Fruit fly (Drosophila melanogaster) whole organism, embryonic: ENCODE measurements around the gene CG6652.

Experiments
- BEAF-32 ChIP-seq: fragments of 200-800 bp; sonication (Bioruptor generic); optimal IDR thresholded peaks from 3 replicates; lab custom pipeline; 2017; ENCODE audit warnings: missing biosample characterization, missing genetic modification characterization, mild to moderate bottlenecking, moderate library complexity, missing genetic modification reagents
- Bdp1 ChIP-seq: fragments of 200-800 bp; sonication (Bioruptor generic); optimal IDR thresholded peaks from 3 replicates; lab custom pipeline; 2016; ENCODE audit warnings: missing biosample characterization, missing genetic modification characterization
- CG12104 ChIP-seq: fragments of 200-800 bp; sonication (Bioruptor generic); optimal IDR thresholded peaks from 3 replicates; lab custom pipeline; 2016; ENCODE audit warnings: missing biosample characterization, missing genetic modification characterization
- CG13894 ChIP-seq: fragments of 200-800 bp; sonication (Bioruptor generic); optimal IDR thresholded peaks from 3 replicates; lab custom pipeline; 2018; ENCODE audit warnings: missing biosample characterization, mild to moderate bottlenecking, missing genetic modification characterization, moderate library complexity
- CG14860 ChIP-seq: fragments of 200-800 bp; sonication (Bioruptor generic); IDR thresholded peaks from 3 replicates; pipeline ENCODE4 v1.3.6; 2022; ENCODE audit warnings: missing biosample characterization, missing genetic modification characterization; ENCODE audit not compliant: partially characterized antibody
- CG15073 ChIP-seq: fragments of 200-800 bp; sonication (Bioruptor generic); optimal IDR thresholded peaks from 2 replicates; lab custom pipeline; 2016; ENCODE audit warnings: missing biosample characterization, missing genetic modification characterization
- CG17802 ChIP-seq: fragments of 200-800 bp; sonication (Bioruptor generic); optimal IDR thresholded peaks from 2 replicates; lab custom pipeline; 2018; ENCODE audit warnings: missing biosample characterization, mild to moderate bottlenecking, missing genetic modification characterization, moderate library complexity
- CG17829 ChIP-seq: fragments of 200-800 bp; optimal IDR thresholded peaks from 2 replicates; lab custom pipeline; 2019; ENCODE audit warnings: missing biosample characterization, mild to moderate bottlenecking, missing genetic modification characterization, moderate library complexity
- CG18619 ChIP-seq: fragments of 200-800 bp; sonication (Bioruptor generic); optimal IDR thresholded peaks from 3 replicates; lab custom pipeline; 2017; ENCODE audit warnings: missing biosample characterization, mild to moderate bottlenecking, missing genetic modification characterization
- CG2129 ChIP-seq: fragments of 200-800 bp; sonication (Bioruptor generic); IDR thresholded peaks from 2 replicates; pipeline ENCODE4 v1.3.6; 2022; ENCODE audit warnings: missing biosample characterization, missing genetic modification characterization; ENCODE audit not compliant: partially characterized antibody
- CG30431 ChIP-seq: fragments of 200-800 bp; sonication (Bioruptor generic); optimal IDR thresholded peaks from 2 replicates; lab custom pipeline; 2017; ENCODE audit warnings: missing biosample characterization, missing genetic modification characterization
- CG42726 ChIP-seq: fragments of 200-800 bp; sonication (Bioruptor generic); IDR thresholded peaks from 2 replicates; pipeline ENCODE4 v1.3.6; 2022; ENCODE audit warnings: missing biosample characterization, missing genetic modification characterization; ENCODE audit not compliant: partially characterized antibody
- CG4707 ChIP-seq: fragments of 200-800 bp; sonication (Bioruptor generic); optimal IDR thresholded peaks from 2 replicates; lab custom pipeline; 2018; ENCODE audit warnings: missing biosample characterization, mild to moderate bottlenecking, missing genetic modification characterization, moderate library complexity
- CG9817 ChIP-seq: fragments of 200-800 bp; sonication (Bioruptor generic); optimal IDR thresholded peaks from 2 replicates; lab custom pipeline; 2018; ENCODE audit warnings: missing biosample characterization, mild to moderate bottlenecking, missing genetic modification characterization, moderate library complexity
- Dip2 ChIP-seq: fragments of 200-800 bp; sonication (Bioruptor generic); IDR thresholded peaks from 2 replicates; pipeline ENCODE4 v1.3.6; 2022; ENCODE audit warnings: missing biosample characterization, missing genetic modification characterization
- Dll ChIP-seq: fragments of 200-800 bp; sonication (Bioruptor generic); IDR thresholded peaks from 4 replicates; pipeline ENCODE4 v1.3.6; 2022; ENCODE audit warnings: missing biosample characterization, missing genetic modification characterization; ENCODE audit not compliant: partially characterized antibody
- Dref ChIP-seq: fragments of 200-800 bp; sonication (Bioruptor generic); IDR thresholded peaks from 2 replicates; pipeline ENCODE4 v1.3.6; 2022; ENCODE audit warnings: missing biosample characterization, missing genetic modification characterization
- H15 ChIP-seq: fragments of 200-800 bp; sonication (Bioruptor generic); IDR thresholded peaks from 3 replicates; pipeline ENCODE4 v1.3.6; 2022; ENCODE audit warnings: missing biosample characterization, missing genetic modification characterization
- Hmr ChIP-seq: fragments of 200-800 bp; sonication (Bioruptor generic); optimal IDR thresholded peaks from 3 replicates; lab custom pipeline; 2017; ENCODE audit warnings: mild to moderate bottlenecking, missing biosample characterization, missing genetic modification reagents, missing genetic modification characterization
- Meics ChIP-seq: fragments of 200-800 bp; sonication (Bioruptor generic); optimal IDR thresholded peaks from 2 replicates; lab custom pipeline; 2017; ENCODE audit warnings: missing biosample characterization, mild to moderate bottlenecking, missing genetic modification characterization
- Scr ChIP-seq: fragments of 200-800 bp; sonication (Bioruptor generic); IDR thresholded peaks from 2 replicates; pipeline ENCODE4 v1.3.6; 2022; ENCODE audit warnings: missing biosample characterization, missing genetic modification characterization; ENCODE audit not compliant: partially characterized antibody
- Spps ChIP-seq: fragments of 200-800 bp; sonication (Bioruptor generic); optimal IDR thresholded peaks from 2 replicates; lab custom pipeline; 2018; ENCODE audit warnings: missing biosample characterization, mild to moderate bottlenecking, missing genetic modification characterization
- Sry-δ ChIP-seq: fragments of 200-800 bp; sonication (Bioruptor generic); optimal IDR thresholded peaks from 2 replicates; lab custom pipeline; 2016; ENCODE audit warnings: missing biosample characterization, missing genetic modification characterization
- ac ChIP-seq: fragments of 200-800 bp; sonication (Bioruptor generic); optimal IDR thresholded peaks from 3 replicates; lab custom pipeline; 2017; ENCODE audit warnings: missing biosample characterization, mild to moderate bottlenecking, missing genetic modification characterization
- amos ChIP-seq: fragments of 200-800 bp; sonication (Bioruptor generic); IDR thresholded peaks from 2 replicates; pipeline ENCODE4 v1.3.6; 2022; ENCODE audit warnings: missing biosample characterization, missing genetic modification characterization; ENCODE audit not compliant: partially characterized antibody
- ato ChIP-seq: fragments of 200-800 bp; sonication (Bioruptor generic); IDR thresholded peaks from 2 replicates; pipeline ENCODE4 v1.3.6; 2022; ENCODE audit warnings: missing biosample characterization, missing genetic modification characterization; ENCODE audit not compliant: partially characterized antibody
- cg ChIP-seq: fragments of 200-800 bp; sonication (Bioruptor generic); optimal IDR thresholded peaks from 3 replicates; lab custom pipeline; 2019; ENCODE audit warnings: missing biosample characterization, mild to moderate bottlenecking, missing genetic modification characterization, moderate library complexity
- crp ChIP-seq, 2 experiments: fragments of 200-800 bp; sonication (Bioruptor generic); optimal IDR thresholded peaks; 2 replicates in 1 of 2; 3 replicates in 1 of 2; lab custom pipeline; 2017; ENCODE audit warnings: missing biosample characterization in 2 of 2, missing genetic modification characterization in 2 of 2, mild to moderate bottlenecking in 1 of 2, moderate library complexity in 1 of 2
- fd3F ChIP-seq: fragments of 200-800 bp; sonication (Bioruptor generic); optimal IDR thresholded peaks from 2 replicates; lab custom pipeline; 2018; ENCODE audit warnings: missing biosample characterization, mild to moderate bottlenecking, missing genetic modification characterization, moderate library complexity
- fd64A ChIP-seq: fragments of 200-800 bp; sonication (Bioruptor generic); optimal IDR thresholded peaks from 3 replicates; lab custom pipeline; 2018; ENCODE audit warnings: missing biosample characterization, mild to moderate bottlenecking, missing genetic modification characterization
- fu2 ChIP-seq: fragments of 200-800 bp; sonication (Bioruptor generic); optimal IDR thresholded peaks from 2 replicates; lab custom pipeline; 2016; ENCODE audit warnings: missing biosample characterization, missing genetic modification characterization
- gfzf ChIP-seq: fragments of 200-800 bp; sonication (Bioruptor generic); optimal IDR thresholded peaks from 2 replicates; lab custom pipeline; 2016; ENCODE audit warnings: missing biosample characterization, mild to moderate bottlenecking, missing genetic modification characterization, moderate library complexity
- gsb ChIP-seq: fragments of 200-800 bp; sonication (Bioruptor generic); IDR thresholded peaks from 2 replicates; pipeline ENCODE4 v1.3.6; 2022; ENCODE audit warnings: missing biosample characterization, missing genetic modification characterization
- gt ChIP-seq: fragments of 200-800 bp; sonication (Bioruptor generic); IDR thresholded peaks from 2 replicates; pipeline ENCODE4 v1.3.6; 2022; ENCODE audit warnings: missing biosample characterization, missing genetic modification characterization
- her ChIP-seq: fragments of 200-800 bp; sonication (Bioruptor generic); optimal IDR thresholded peaks from 2 replicates; lab custom pipeline; 2016; ENCODE audit warnings: missing biosample characterization, missing genetic modification characterization
- insv ChIP-seq, 2 experiments: fragments of 200-800 bp; sonication (Bioruptor generic); optimal IDR thresholded peaks; 3 replicates each; lab custom pipeline; 2016 to 2018; ENCODE audit warnings: missing biosample characterization in 2 of 2, missing genetic modification characterization in 2 of 2
- lola ChIP-seq, 3 experiments: fragments of >200 bp in 2 of 3; fragments of 200-800 bp in 1 of 3; sonication (Bioruptor generic) in 1 of 3; optimal IDR thresholded peaks; 2 replicates each; lab custom pipeline; 2017 to 2019; ENCODE audit warnings: missing biosample characterization in 3 of 3, missing genetic modification characterization in 3 of 3, mild to moderate bottlenecking in 1 of 3, moderate library complexity in 1 of 3
- nerfin-1 ChIP-seq: fragments of 200-800 bp; sonication (Bioruptor generic); optimal IDR thresholded peaks from 3 replicates; lab custom pipeline; 2019; ENCODE audit warnings: missing biosample characterization, mild to moderate bottlenecking, missing genetic modification characterization, moderate library complexity
- nmo ChIP-seq: fragments of 200-800 bp; sonication (Bioruptor generic); optimal IDR thresholded peaks from 2 replicates; lab custom pipeline; 2018; ENCODE audit warnings: missing biosample characterization, mild to moderate bottlenecking, missing genetic modification characterization, moderate library complexity
- pan ChIP-seq, 4 experiments: fragments of >200 bp in 3 of 4; fragments of 200-800 bp in 1 of 4; sonication (Bioruptor generic) in 1 of 4; optimal IDR thresholded peaks in 3 of 4; IDR thresholded peaks in 1 of 4; 2 replicates each; pipeline versions ENCODE4 v1.3.6 to Lab custom; 2017 to 2022; ENCODE audit warnings: missing biosample characterization in 2 of 4, missing genetic modification characterization in 2 of 4, mixed read lengths in 1 of 4
- pho ChIP-seq: fragments of 200-800 bp; sonication (Bioruptor generic); optimal IDR thresholded peaks from 2 replicates; lab custom pipeline; 2016; ENCODE audit warnings: missing biosample characterization, missing genetic modification characterization
- psq ChIP-seq: fragments of 200-800 bp; sonication (Bioruptor generic); optimal IDR thresholded peaks from 2 replicates; lab custom pipeline; 2017; ENCODE audit warnings: missing biosample characterization, missing genetic modification characterization
- ro ChIP-seq: fragments of 200-800 bp; sonication (Bioruptor generic); IDR thresholded peaks from 2 replicates; pipeline ENCODE4 v1.3.6; 2022; ENCODE audit warnings: missing biosample characterization, missing genetic modification characterization
- row ChIP-seq: fragments of 200-800 bp; sonication (Bioruptor generic); IDR thresholded peaks from 3 replicates; pipeline ENCODE4 v1.3.6; 2022; ENCODE audit warnings: missing biosample characterization, missing genetic modification characterization
- sim ChIP-seq: fragments of 200-800 bp; sonication (Bioruptor generic); IDR thresholded peaks from 2 replicates; pipeline ENCODE4 v1.3.6; 2022; ENCODE audit warnings: missing biosample characterization, missing genetic modification characterization
- sna ChIP-seq: fragments of 200-800 bp; sonication (Bioruptor generic); IDR thresholded peaks from 2 replicates; pipeline ENCODE4 v1.3.6; 2022; ENCODE audit warnings: missing biosample characterization, missing genetic modification characterization; ENCODE audit not compliant: partially characterized antibody
- sob ChIP-seq: fragments of 200-800 bp; sonication (Bioruptor generic); IDR thresholded peaks from 2 replicates; pipeline ENCODE4 v1.3.6; 2022; ENCODE audit warnings: missing biosample characterization, missing genetic modification characterization
- zf30C ChIP-seq: fragments of 200-800 bp; sonication (Bioruptor generic); optimal IDR thresholded peaks from 3 replicates; lab custom pipeline; 2018; ENCODE audit warnings: missing biosample characterization, mild to moderate bottlenecking, missing genetic modification characterization

CG6652 gene

DNA sequence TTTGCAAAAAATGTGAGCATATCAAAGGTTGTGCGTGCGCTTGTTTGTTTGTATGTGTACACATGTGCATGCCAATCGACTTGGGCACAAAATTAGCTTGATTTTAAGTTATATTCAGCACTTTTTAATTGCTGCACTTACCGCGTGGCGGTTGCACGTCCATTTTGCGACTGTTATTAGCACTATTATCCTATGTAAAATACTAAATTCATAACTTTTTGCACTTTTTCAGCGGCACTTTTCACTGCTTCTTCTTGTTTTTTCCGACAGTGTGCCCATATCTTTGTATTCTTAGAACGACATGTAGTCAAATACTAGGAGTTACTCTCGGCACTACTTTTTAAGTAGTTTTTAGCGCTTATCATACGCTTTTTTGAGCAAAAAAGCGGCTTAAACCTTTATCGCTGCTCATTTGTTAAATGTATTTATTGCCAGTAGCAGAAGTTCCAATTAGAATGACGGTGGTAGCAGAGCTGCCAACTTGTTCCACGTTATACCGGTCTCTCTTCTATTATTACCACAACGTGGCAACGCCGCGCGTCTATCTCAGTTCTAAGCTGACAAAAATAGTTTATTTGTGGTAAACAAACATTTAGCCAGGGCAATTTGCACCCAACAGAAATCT lies 19.8 kb upstream of the CG6652 start, which contains the start of the genes scaf6 and Papst2 (continued):
- peak; percentile 53 for TF ChIP-seq BEAF-32 (GFP tag; lab: Kevin White, UChicago)
- peak; percentile 39 for TF ChIP-seq Dref (GFP tag; lab: Robert Waterston, UW)
- no peak for TF ChIP-seq ro (GFP tag; lab: Robert Waterston, UW)
- TF ChIP-seq Meics (GFP tag; lab: Kevin White, UChicago) = no peak
- no peak for TF ChIP-seq CG15073
- TF ChIP-seq sna (GFP tag; lab: Robert Waterston, UW) = no peak
- TF ChIP-seq nerfin-1 (tag; lab: Kevin White, UChicago) = no peak
- peak; percentile 94 to 97 for TF ChIP-seq insv (GFP tag; optimal IDR thresholded peaks at IDR 0.05; lab: Kevin White, UChicago)
- no peak for TF ChIP-seq fd3F (GFP tag; lab: Kevin White, UChicago)
- TF ChIP-seq ato = no peak
- TF ChIP-seq Hmr = no peak
- TF ChIP-seq gt (GFP tag; lab: Robert Waterston, UW) = no peak
- no peak for TF ChIP-seq sob (GFP tag; lab: Robert Waterston, UW)
- peak; percentile 66 for TF ChIP-seq cg (GFP tag; lab: Kevin White, UChicago)
- peak; percentile 10 for TF ChIP-seq CG12104
- TF ChIP-seq zf30C = no peak
- TF ChIP-seq CG9817 (tag; lab: Kevin White, UChicago) = no peak
- TF ChIP-seq lola (GFP tag; optimal IDR thresholded peaks at IDR 0.05; lab: Kevin White, UChicago) = peak in 1 of 3 experiments; percentile 8
- peak; percentile 41 for TF ChIP-seq CG17829 (tag; lab: Kevin White, UChicago)
- TF ChIP-seq Scr (GFP tag; lab: Robert Waterston, UW) = peak; percentile 58
- TF ChIP-seq nmo (GFP tag; lab: Kevin White, UChicago) = peak; percentile 65
- no peak for TF ChIP-seq CG42726 (GFP tag; lab: Robert Waterston, UW)
- TF ChIP-seq her (GFP tag; lab: Kevin White, UChicago) = peak; percentile 32
- TF ChIP-seq Bdp1 (GFP tag; lab: Kevin White, UChicago) = no peak
- no peak for TF ChIP-seq CG18619 (GFP tag; lab: Kevin White, UChicago)
- no peak for TF ChIP-seq H15 (GFP tag; lab: Robert Waterston, UW)
- no peak for TF ChIP-seq CG30431 (GFP tag; lab: Kevin White, UChicago)
- no peak for TF ChIP-seq Spps (tag; lab: Kevin White, UChicago)
- TF ChIP-seq CG17802 = no peak
- peak; percentile 88 for TF ChIP-seq gfzf (GFP tag; lab: Kevin White, UChicago)
- peak in 1 of 2 experiments; percentile 5 for TF ChIP-seq crp (GFP tag; optimal IDR thresholded peaks at IDR 0.05; lab: Kevin White, UChicago)
- no peak for TF ChIP-seq CG4707 (GFP tag; lab: Kevin White, UChicago)
- no peak for TF ChIP-seq psq (GFP tag; lab: Kevin White, UChicago)
- TF ChIP-seq CG13894 = no peak
- TF ChIP-seq Dll = peak; percentile 53; the same call in 2 of the 4 replicates
- no peak for TF ChIP-seq pan (optimal IDR thresholded peaks at IDR 0.05; lab: Kevin White, UChicago)
- TF ChIP-seq pan (GFP tag; optimal IDR thresholded peaks at IDR 0.05 in 1 of 2, IDR thresholded peaks at IDR 0.05 in 1 of 2) = no peak
- peak; percentile 87 for TF ChIP-seq Sry-δ (GFP tag; lab: Kevin White, UChicago)
- TF ChIP-seq row (GFP tag; lab: Robert Waterston, UW) = peak; percentile 41
- no peak for TF ChIP-seq amos (GFP tag; lab: Robert Waterston, UW)
- TF ChIP-seq CG2129 (GFP tag; lab: Robert Waterston, UW) = no peak
- TF ChIP-seq fd64A (GFP tag; lab: Kevin White, UChicago) = no peak
- TF ChIP-seq fu2 (GFP tag; lab: Kevin White, UChicago) = peak; percentile 11
- TF ChIP-seq pho = peak; percentile 14
- TF ChIP-seq ac = no peak
- TF ChIP-seq gsb (GFP tag; lab: Robert Waterston, UW) = 0 out of 2 replicates have a peak, but pooled peaks have one; percentile 20
- 0 out of 3 replicates have a peak, but pooled peaks have one; percentile 32 for TF ChIP-seq CG14860
- no peak for TF ChIP-seq sim (GFP tag; lab: Robert Waterston, UW)
- no peak for TF ChIP-seq Dip2 (GFP tag; lab: Robert Waterston, UW)
